Fruit fly (Drosophila melanogaster) whole organism, embryonic: ENCODE results near the gene Rift.

Experiments used
- ATbp ChIP-seq: fragments of 200-800 bp; sonication (Bioruptor generic); optimal IDR thresholded peaks from 2 replicates; lab custom pipeline; 2017; ENCODE audit warnings: missing biosample characterization, mild to moderate bottlenecking, missing genetic modification characterization, missing genetic modification reagents
- B-H1 ChIP-seq: fragments of 200-800 bp; sonication (Bioruptor generic); IDR thresholded peaks from 3 replicates; pipeline ENCODE4 v1.3.6; 2022; ENCODE audit warnings: missing biosample characterization, missing genetic modification characterization
- Bdp1 ChIP-seq: fragments of 200-800 bp; sonication (Bioruptor generic); optimal IDR thresholded peaks from 3 replicates; lab custom pipeline; 2016; ENCODE audit warnings: missing biosample characterization, missing genetic modification characterization
- CG10267 ChIP-seq: fragments of 200-800 bp; sonication (Bioruptor generic); optimal IDR thresholded peaks from 2 replicates; lab custom pipeline; 2018; ENCODE audit warnings: missing biosample characterization, mild to moderate bottlenecking, missing genetic modification characterization, moderate library complexity
- CG10321 ChIP-seq: fragments of 200-800 bp; sonication (Bioruptor generic); IDR thresholded peaks from 2 replicates; pipeline ENCODE4 v1.3.6; 2022; ENCODE audit warnings: missing biosample characterization, missing genetic modification characterization
- CG15601 ChIP-seq: fragments of 200-800 bp; sonication (Bioruptor generic); optimal IDR thresholded peaks from 3 replicates; lab custom pipeline; 2019; ENCODE audit warnings: missing biosample characterization, mild to moderate bottlenecking, missing genetic modification characterization, moderate library complexity
- CG18599 ChIP-seq: fragments of 200-800 bp; sonication (Bioruptor generic); optimal IDR thresholded peaks from 3 replicates; lab custom pipeline; 2017; ENCODE audit warnings: missing biosample characterization, missing genetic modification characterization, mild to moderate bottlenecking, moderate library complexity, missing genetic modification reagents
- CG2116 ChIP-seq: fragments of 200-800 bp; sonication (Bioruptor generic); optimal IDR thresholded peaks from 3 replicates; lab custom pipeline; 2018; ENCODE audit warnings: missing biosample characterization, mild to moderate bottlenecking, missing genetic modification characterization
- CG34224 ChIP-seq: fragments of 200-800 bp; sonication (Bioruptor generic); IDR thresholded peaks from 3 replicates; pipeline ENCODE4 v1.3.6; 2022; ENCODE audit warnings: missing biosample characterization, missing genetic modification characterization; ENCODE audit not compliant: partially characterized antibody
- CG6689 ChIP-seq: fragments of 200-800 bp; sonication (Bioruptor generic); IDR thresholded peaks from 2 replicates; pipeline ENCODE4 v1.3.6; 2022; ENCODE audit warnings: missing biosample characterization, missing genetic modification characterization
- CG6791 ChIP-seq: fragments of 200-800 bp; sonication (Bioruptor generic); IDR thresholded peaks from 3 replicates; pipeline ENCODE4 v1.3.6; 2022; ENCODE audit warnings: missing biosample characterization, missing genetic modification characterization; ENCODE audit not compliant: partially characterized antibody
- CG7357 ChIP-seq: fragments of 200-800 bp; sonication (Bioruptor generic); IDR thresholded peaks from 3 replicates; pipeline ENCODE4 v1.3.6; 2022; ENCODE audit warnings: missing biosample characterization, missing genetic modification characterization
- CHES-1-like ChIP-seq: fragments of 200-800 bp; sonication (Bioruptor generic); optimal IDR thresholded peaks from 2 replicates; lab custom pipeline; 2016; ENCODE audit warnings: missing biosample characterization, missing genetic modification characterization
- D ChIP-seq, 2 experiments: fragments of 200-800 bp in 1 of 2; fragments of >200 bp in 1 of 2; sonication (Bioruptor generic) in 1 of 2; optimal IDR thresholded peaks; 2 replicates in 1 of 2; 3 replicates in 1 of 2; lab custom pipeline; 2017; ENCODE audit warnings: mild to moderate bottlenecking in 1 of 2, missing biosample characterization in 1 of 2, missing genetic modification characterization in 1 of 2, missing genetic modification reagents in 1 of 2
- D19B ChIP-seq: fragments of 200-800 bp; sonication (Bioruptor generic); optimal IDR thresholded peaks from 2 replicates; lab custom pipeline; 2017; ENCODE audit warnings: missing biosample characterization, mild to moderate bottlenecking, missing genetic modification characterization
- Dek ChIP-seq: fragments of 200-800 bp; sonication (Bioruptor generic); optimal IDR thresholded peaks from 3 replicates; lab custom pipeline; 2019; ENCODE audit warnings: missing biosample characterization, mild to moderate bottlenecking, missing genetic modification characterization, moderate library complexity
- Eip74EF ChIP-seq, 2 experiments: fragments of 200-800 bp in 1 of 2; fragments of >200 bp in 1 of 2; sonication (Bioruptor generic) in 1 of 2; optimal IDR thresholded peaks; 2 replicates each; lab custom pipeline; 2017 to 2019; ENCODE audit warnings: missing biosample characterization in 2 of 2, missing genetic modification characterization in 2 of 2, mild to moderate bottlenecking in 1 of 2, moderate library complexity in 1 of 2
- Ets65A ChIP-seq: fragments of 200-800 bp; sonication (Bioruptor generic); peaks from one replicate; lab custom pipeline; 2016; ENCODE audit warnings: missing biosample characterization, missing genetic modification characterization
- Meics ChIP-seq: fragments of 200-800 bp; sonication (Bioruptor generic); optimal IDR thresholded peaks from 2 replicates; lab custom pipeline; 2017; ENCODE audit warnings: missing biosample characterization, mild to moderate bottlenecking, missing genetic modification characterization
- NC2α ChIP-seq: fragments of 200-800 bp; sonication (Bioruptor generic); optimal IDR thresholded peaks from 2 replicates; lab custom pipeline; 2016; ENCODE audit warnings: missing biosample characterization, missing genetic modification characterization
- Oaz ChIP-seq: fragments of 200-800 bp; sonication (Bioruptor generic); IDR thresholded peaks from 2 replicates; pipeline ENCODE4 v1.3.6; 2022; ENCODE audit warnings: missing biosample characterization, missing genetic modification characterization
- Opbp ChIP-seq: fragments of 200-800 bp; sonication (Bioruptor generic); IDR thresholded peaks from 3 replicates; pipeline ENCODE4 v1.3.6; 2022; ENCODE audit warnings: missing biosample characterization, missing genetic modification characterization; ENCODE audit not compliant: partially characterized antibody
- Scr ChIP-seq: fragments of 200-800 bp; sonication (Bioruptor generic); IDR thresholded peaks from 2 replicates; pipeline ENCODE4 v1.3.6; 2022; ENCODE audit warnings: missing biosample characterization, missing genetic modification characterization; ENCODE audit not compliant: partially characterized antibody
- Six4 ChIP-seq: fragments of 200-800 bp; sonication (Bioruptor generic); optimal IDR thresholded peaks from 2 replicates; lab custom pipeline; 2016; ENCODE audit warnings: missing biosample characterization, missing genetic modification characterization
- Sry-β ChIP-seq: fragments of 200-800 bp; sonication (Bioruptor generic); optimal IDR thresholded peaks from 2 replicates; lab custom pipeline; 2018; ENCODE audit warnings: missing biosample characterization, mild to moderate bottlenecking, missing genetic modification characterization, moderate library complexity
- Trl ChIP-seq, 3 experiments: fragments of >200 bp in 2 of 3; fragments of 200-800 bp in 1 of 3; sonication (Bioruptor generic) in 1 of 3; optimal IDR thresholded peaks; 2 replicates in 1 of 3; 3 replicates in 2 of 3; lab custom pipeline; 2016 to 2017; ENCODE audit warnings: missing biosample characterization in 1 of 3, missing genetic modification characterization in 1 of 3
- ato ChIP-seq: fragments of 200-800 bp; sonication (Bioruptor generic); IDR thresholded peaks from 2 replicates; pipeline ENCODE4 v1.3.6; 2022; ENCODE audit warnings: missing biosample characterization, missing genetic modification characterization; ENCODE audit not compliant: partially characterized antibody
- bab2 ChIP-seq: fragments of 200-800 bp; sonication (Bioruptor generic); optimal IDR thresholded peaks from 2 replicates; lab custom pipeline; 2016; ENCODE audit warnings: missing biosample characterization, missing genetic modification characterization
- bbx ChIP-seq: fragments of 200-800 bp; sonication (Bioruptor generic); IDR thresholded peaks from 2 replicates; pipeline ENCODE4 v1.3.6; 2022; ENCODE audit warnings: missing biosample characterization, missing genetic modification characterization; ENCODE audit not compliant: partially characterized antibody
- caup ChIP-seq: fragments of 200-800 bp; sonication (Bioruptor generic); optimal IDR thresholded peaks from 3 replicates; lab custom pipeline; 2017; ENCODE audit warnings: missing biosample characterization, mild to moderate bottlenecking, missing genetic modification characterization, moderate library complexity; ENCODE audit not compliant: severe bottlenecking
- chinmo ChIP-seq: fragments of 200-800 bp; sonication (Bioruptor generic); IDR thresholded peaks from 4 replicates; pipeline ENCODE4 v1.3.6; 2022; ENCODE audit warnings: missing biosample characterization, missing genetic modification characterization; ENCODE audit not compliant: partially characterized antibody
- ci ChIP-seq: fragments of 200-800 bp; sonication (Bioruptor generic); IDR thresholded peaks from 3 replicates; pipeline ENCODE4 v1.3.6; 2022; ENCODE audit warnings: missing biosample characterization, missing genetic modification characterization
- crol ChIP-seq: fragments of 200-800 bp; sonication (Bioruptor generic); IDR thresholded peaks from 2 replicates; pipeline ENCODE4 v1.3.6; 2022; ENCODE audit warnings: missing biosample characterization, missing genetic modification characterization
- dm ChIP-seq: fragments of 200-800 bp; sonication (Bioruptor generic); optimal IDR thresholded peaks from 3 replicates; lab custom pipeline; 2016; ENCODE audit warnings: missing biosample characterization, missing genetic modification characterization
- gsb-n ChIP-seq: fragments of 200-800 bp; sonication (Bioruptor generic); optimal IDR thresholded peaks from 3 replicates; lab custom pipeline; 2018; ENCODE audit warnings: missing biosample characterization, mild to moderate bottlenecking, missing genetic modification characterization
- kni ChIP-seq: fragments of 200-800 bp; sonication (Bioruptor generic); optimal IDR thresholded peaks from 3 replicates; lab custom pipeline; 2017; ENCODE audit warnings: mild to moderate bottlenecking, missing biosample characterization, missing genetic modification reagents, missing genetic modification characterization
- nerfin-1 ChIP-seq: fragments of 200-800 bp; sonication (Bioruptor generic); optimal IDR thresholded peaks from 3 replicates; lab custom pipeline; 2019; ENCODE audit warnings: missing biosample characterization, mild to moderate bottlenecking, missing genetic modification characterization, moderate library complexity
- rib ChIP-seq: fragments of 200-800 bp; sonication (Bioruptor generic); IDR thresholded peaks from 2 replicates; pipeline ENCODE4 v1.3.6; 2022; ENCODE audit warnings: missing biosample characterization, missing genetic modification characterization
- row ChIP-seq: fragments of 200-800 bp; sonication (Bioruptor generic); IDR thresholded peaks from 3 replicates; pipeline ENCODE4 v1.3.6; 2022; ENCODE audit warnings: missing biosample characterization, missing genetic modification characterization
- sd ChIP-seq: fragments of 200-800 bp; sonication (Bioruptor generic); optimal IDR thresholded peaks from 3 replicates; lab custom pipeline; 2018; ENCODE audit warnings: missing biosample characterization, mild to moderate bottlenecking, missing genetic modification characterization, moderate library complexity
- seq ChIP-seq: fragments of 200-800 bp; sonication (Bioruptor generic); IDR thresholded peaks from 2 replicates; pipeline ENCODE4 v1.3.6; 2022; ENCODE audit warnings: missing biosample characterization, missing genetic modification characterization
- tio ChIP-seq: fragments of 200-800 bp; sonication (Bioruptor generic); optimal IDR thresholded peaks from 2 replicates; lab custom pipeline; 2017; ENCODE audit warnings: missing biosample characterization, missing genetic modification characterization, inconsistent platforms
- z ChIP-seq: fragments of 200-800 bp; sonication (Bioruptor generic); IDR thresholded peaks from 3 replicates; pipeline ENCODE4 v1.3.6; 2022; ENCODE audit warnings: missing biosample characterization, missing genetic modification characterization
- zf30C ChIP-seq: fragments of 200-800 bp; sonication (Bioruptor generic); optimal IDR thresholded peaks from 3 replicates; lab custom pipeline; 2018; ENCODE audit warnings: missing biosample characterization, mild to moderate bottlenecking, missing genetic modification characterization
- zfh1 ChIP-seq: fragments of 200-800 bp; sonication (Bioruptor generic); IDR thresholded peaks from 3 replicates; pipeline ENCODE4 v1.3.6; 2022; ENCODE audit warnings: missing biosample characterization, missing genetic modification characterization

Gene Rift

DNA sequence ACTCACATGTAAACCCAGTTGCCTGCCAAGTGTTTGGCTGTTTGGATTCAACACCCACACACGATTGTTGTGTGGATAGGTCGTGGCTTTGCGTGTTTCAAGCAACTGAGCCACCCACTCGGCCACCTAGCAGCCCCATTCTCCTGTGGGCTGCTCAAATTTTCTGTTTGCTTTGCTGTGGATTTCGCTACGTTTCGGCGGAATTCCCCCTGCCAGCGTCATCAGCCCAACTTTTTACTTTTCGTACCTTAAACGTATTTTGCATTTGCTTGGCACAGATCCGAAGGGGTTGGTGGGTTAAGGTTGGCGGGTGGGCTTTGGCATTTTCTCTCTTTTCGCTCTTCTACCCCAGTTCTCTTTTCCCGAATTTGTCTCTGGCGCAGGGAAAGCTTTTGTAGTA is 12.5 kb upstream of the Rift start (continued):
- TF ChIP-seq CG10321 (GFP tag; lab: Robert Waterston, UW), result no peak
- TF ChIP-seq CG34224, result no peak
- TF ChIP-seq CG15601 (tag; lab: Kevin White, UChicago), result no peak
- no peak for TF ChIP-seq Meics (GFP tag; lab: Kevin White, UChicago)
- TF ChIP-seq Sry-β (GFP tag; lab: Kevin White, UChicago), result no peak
- no peak for TF ChIP-seq CG6689 (GFP tag; lab: Robert Waterston, UW)
- TF ChIP-seq zf30C (GFP tag; lab: Kevin White, UChicago), result no peak
- TF ChIP-seq crol, result 0 out of 2 replicates have a peak, but pooled peaks have one; percentile 33
- TF ChIP-seq kni (GFP tag; lab: Kevin White, UChicago), result no peak
- TF ChIP-seq chinmo, result 0 out of 4 replicates have a peak, but pooled peaks have one; percentile 29
- TF ChIP-seq CHES-1-like (GFP tag; lab: Kevin White, UChicago), result no peak
- TF ChIP-seq gsb-n (tag; lab: Kevin White, UChicago), result no peak
- TF ChIP-seq row, result no peak
- TF ChIP-seq Dek, result no peak
- TF ChIP-seq CG18599 (GFP tag; lab: Kevin White, UChicago), result peak; percentile 8
- no peak for TF ChIP-seq NC2α (GFP tag; lab: Kevin White, UChicago)
- no peak for TF ChIP-seq CG7357
- no peak for TF ChIP-seq Scr (GFP tag; lab: Robert Waterston, UW)

- TF ChIP-seq ato, result peak; percentile 11; the same call in 1 of the 2 replicates
- TF ChIP-seq ci (GFP tag; lab: Robert Waterston, UW), result 0 out of 3 replicates have a peak, but pooled peaks have one; percentile 44
- TF ChIP-seq CG6791 (GFP tag; lab: Robert Waterston, UW), result peak; percentile 54; the same call in 1 of the 3 replicates
- TF ChIP-seq zfh1, result 0 out of 3 replicates have a peak, but pooled peaks have one; percentile 14
- 0 out of 2 replicates have a peak, but pooled peaks have one; percentile 1 for TF ChIP-seq seq
- 0 out of 2 replicates have a peak, but pooled peaks have one; percentile 27 for TF ChIP-seq rib (GFP tag; lab: Robert Waterston, UW)
- peak; percentile 66 for TF ChIP-seq crol
- peak; percentile 61; the same call in 1 of the 3 replicates for TF ChIP-seq Opbp (GFP tag; lab: Robert Waterston, UW)
- no peak for TF ChIP-seq z (GFP tag; lab: Robert Waterston, UW)
- peak in 1 of 2 experiments; percentile 31 for TF ChIP-seq Trl (optimal IDR thresholded peaks at IDR 0.05; lab: Kevin White, UChicago)
- no peak for TF ChIP-seq Trl (GFP tag; optimal IDR thresholded peaks at IDR 0.05; lab: Kevin White, UChicago)
- peak; percentile 68 for TF ChIP-seq bbx (GFP tag; lab: Robert Waterston, UW)
- TF ChIP-seq nerfin-1 (tag; lab: Kevin White, UChicago), result peak; percentile 97
- TF ChIP-seq bab2 (GFP tag; lab: Kevin White, UChicago), result no peak
- no peak for TF ChIP-seq Oaz
- peak; percentile 74 for TF ChIP-seq sd (tag; lab: Kevin White, UChicago)
These were observed 3.0 kb upstream of the Rift start for dm6 chr3R:31812976-31813298.

- TF ChIP-seq CG10321 (GFP tag; lab: Robert Waterston, UW) (peak; percentile 59), Ets65A (GFP tag; lab: Kevin White, UChicago) (peak; percentile 29), tio (GFP tag; lab: Kevin White, UChicago) (no peak), Bdp1 (GFP tag; lab: Kevin White, UChicago) (no peak), CG2116 (GFP tag; lab: Kevin White, UChicago) (peak; percentile 32), D19B (GFP tag; lab: Kevin White, UChicago) (no peak), dm (GFP tag; lab: Kevin White, UChicago) (no peak), CG10267 (tag; lab: Kevin White, UChicago) (peak; percentile 37), Six4 (GFP tag; lab: Kevin White, UChicago) (no peak), caup (GFP tag; lab: Kevin White, UChicago) (no peak), B-H1 (GFP tag; lab: Robert Waterston, UW) (no peak), Eip74EF (GFP tag; optimal IDR thresholded peaks at IDR 0.05; lab: Kevin White, UChicago) (no peak), D (optimal IDR thresholded peaks at IDR 0.05; lab: Kevin White, UChicago) (no peak), D (GFP tag; optimal IDR thresholded peaks at IDR 0.05; lab: Kevin White, UChicago) (no peak), Trl (optimal IDR thresholded peaks at IDR 0.05; lab: Kevin White, UChicago) (peak in 1 of 2 experiments; percentile 41), Trl (GFP tag; optimal IDR thresholded peaks at IDR 0.05; lab: Kevin White, UChicago) (no peak), ATbp (GFP tag; lab: Kevin White, UChicago) (no peak), chinmo (peak; percentile 73; the same call in 1 of the 4 replicates)
These were observed 2.4 kb upstream of the Rift start, which contains the start of the genes FeCH and RhoGAP100F for dm6 chr3R:31812117-31812975. Gene FeCH, minus strand, starts transcription at chr3R:31812296. Gene RhoGAP100F, plus strand, starts transcription at chr3R:31812609.
